Worm (Caenorhabditis elegans): ENCODE measurements around the gene F13D2.1.

Gene F13D2.1

ce11 chrX:11189515-11189914 is at the start of gene F13D2.1:
Gene F13D2.1, minus strand, starts transcription at chrX:11189615.
- TF ChIP-seq F16B12.6 (tag; optimal IDR thresholded peaks at IDR 0.05) (no peak), hlh-4 (tag; optimal IDR thresholded peaks at IDR 0.05) (no peak), ceh-63 (GFP tag; optimal IDR thresholded peaks at IDR 0.05) (no peak), nhr-28 (tag; optimal IDR thresholded peaks at IDR 0.05) (no peak), sptf-1 (tag; optimal IDR thresholded peaks at IDR 0.05) (no peak), alr-1 (tag; optimal IDR thresholded peaks at IDR 0.05; ENCODE audit: borderline replicate concordance) (no peak), grh-1 (GFP tag; IDR thresholded peaks at IDR 0.05) (no peak), lin-13 (GFP tag; optimal IDR thresholded peaks at IDR 0.05) (no peak), C34B4.2 (tag; optimal IDR thresholded peaks at IDR 0.05) (no peak), ztf-4 (tag; optimal IDR thresholded peaks at IDR 0.05) (no peak), isw-1 (GFP tag; IDR thresholded peaks at IDR 0.05) (no peak), nhr-84 (tag; optimal IDR thresholded peaks at IDR 0.05) (no peak), nhr-77 (tag; optimal IDR thresholded peaks at IDR 0.05) (no peak), sox-4 (tag; optimal IDR thresholded peaks at IDR 0.05) (no peak), aha-1 (tag; optimal IDR thresholded peaks at IDR 0.05) (no peak), nhr-76 (tag; optimal IDR thresholded peaks at IDR 0.05) (no peak), ets-5 (GFP tag; IDR thresholded peaks at IDR 0.05) (no peak), jun-1 (tag; optimal IDR thresholded peaks at IDR 0.05) (no peak), xbp-1 (tag; optimal IDR thresholded peaks at IDR 0.05) (no peak)

- no peak for TF ChIP-seq ets-5 (GFP tag; IDR thresholded peaks at IDR 0.05)
- TF ChIP-seq efl-1 (optimal IDR thresholded peaks at IDR 0.05): no peak
- TF ChIP-seq efl-1 (GFP tag; optimal IDR thresholded peaks at IDR 0.05 in 1 of 2): peak in 1 of 2 experiments; percentile 37
- TF ChIP-seq snu-23 (GFP tag; optimal IDR thresholded peaks at IDR 0.05): no peak
- TF ChIP-seq sox-4 (tag; optimal IDR thresholded peaks at IDR 0.05): no peak
These were observed 37.2 kb upstream of the F13D2.1 start, which contains the start of gene C34F6.12 for ce11 chrX:11226595-11226994. Gene C34F6.12, minus strand, starts transcription at chrX:11226695.

- TF ChIP-seq C16A3.4 (tag; optimal IDR thresholded peaks at IDR 0.05) (no peak), lin-15B (tag; optimal IDR thresholded peaks at IDR 0.05) (no peak), tlp-1 (tag; optimal IDR thresholded peaks at IDR 0.05) (no peak), lsy-2 (tag; optimal IDR thresholded peaks at IDR 0.05) (peak in 1 of 2 experiments; percentile 27), grh-1 (GFP tag; IDR thresholded peaks at IDR 0.05) (no peak), hlh-4 (tag; optimal IDR thresholded peaks at IDR 0.05) (no peak), unc-98 (GFP tag; IDR thresholded peaks at IDR 0.05) (no peak), mep-1 (tag; optimal IDR thresholded peaks at IDR 0.05) (peak; percentile 12), nhr-11 (tag; optimal IDR thresholded peaks at IDR 0.05) (no peak), tbx-2 (tag; optimal IDR thresholded peaks at IDR 0.05) (no peak), dpl-1 (GFP tag; optimal IDR thresholded peaks at IDR 0.05) (peak in 1 of 3 experiments; percentile 13), sptf-1 (tag; optimal IDR thresholded peaks at IDR 0.05) (no peak), egl-27 (tag; optimal IDR thresholded peaks at IDR 0.05) (no peak), ets-5 (GFP tag; IDR thresholded peaks at IDR 0.05) (no peak), zag-1 (tag; optimal IDR thresholded peaks at IDR 0.05) (no peak), skn-1 (tag; optimal IDR thresholded peaks at IDR 0.05) (no peak), nhr-85 (tag) (no peak), egl-13 (tag; optimal IDR thresholded peaks at IDR 0.05) (no peak), lin-35 (GFP tag; optimal IDR thresholded peaks at IDR 0.05) (peak in 1 of 2 experiments; percentile 13), hlh-17 (GFP tag; optimal IDR thresholded peaks at IDR 0.05; ENCODE audit: borderline replicate concordance) (no peak), ama-1 (optimal IDR thresholded peaks at IDR 0.05) (no peak), snu-23 (GFP tag; optimal IDR thresholded peaks at IDR 0.05) (no peak), nhr-77 (tag; optimal IDR thresholded peaks at IDR 0.05) (no peak), xbp-1 (tag; optimal IDR thresholded peaks at IDR 0.05) (no peak), hpl-2 (GFP tag; optimal IDR thresholded peaks at IDR 0.05) (no peak), ces-1 (GFP tag; optimal IDR thresholded peaks at IDR 0.05) (no peak), pax-3 (tag; optimal IDR thresholded peaks at IDR 0.05) (no peak), ceh-63 (GFP tag; optimal IDR thresholded peaks at IDR 0.05) (no peak), efl-1 (optimal IDR thresholded peaks at IDR 0.05) (no peak), efl-1 (GFP tag; optimal IDR thresholded peaks at IDR 0.05 in 1 of 2) (peak in 1 of 2 experiments; percentile 84), pqm-1 (tag; optimal IDR thresholded peaks at IDR 0.05) (no peak), nhr-237 (tag; optimal IDR thresholded peaks at IDR 0.05) (no peak), nhr-12 (tag; optimal IDR thresholded peaks at IDR 0.05) (no peak), aly-2 (tag; optimal IDR thresholded peaks at IDR 0.05) (no peak), jun-1 (tag; optimal IDR thresholded peaks at IDR 0.05) (no peak), aha-1 (tag; optimal IDR thresholded peaks at IDR 0.05) (no peak), irx-1 (tag; optimal IDR thresholded peaks at IDR 0.05) (no peak), F16B12.6 (tag; optimal IDR thresholded peaks at IDR 0.05) (peak; percentile 79), pag-3 (tag; optimal IDR thresholded peaks at IDR 0.05; ENCODE audit: borderline replicate concordance, insufficient read depth) (no peak)
These were observed 33.3 kb upstream of the F13D2.1 start, which contains the start of gene C34F6.9 for ce11 chrX:11222597-11223218. Gene C34F6.9, minus strand, starts transcription at chrX:11222647.

Measured in whole organism, L1 larva.